Fruit fly (Drosophila melanogaster): ENCODE data around the gene CG12182.

The CG12182 gene

DNA sequence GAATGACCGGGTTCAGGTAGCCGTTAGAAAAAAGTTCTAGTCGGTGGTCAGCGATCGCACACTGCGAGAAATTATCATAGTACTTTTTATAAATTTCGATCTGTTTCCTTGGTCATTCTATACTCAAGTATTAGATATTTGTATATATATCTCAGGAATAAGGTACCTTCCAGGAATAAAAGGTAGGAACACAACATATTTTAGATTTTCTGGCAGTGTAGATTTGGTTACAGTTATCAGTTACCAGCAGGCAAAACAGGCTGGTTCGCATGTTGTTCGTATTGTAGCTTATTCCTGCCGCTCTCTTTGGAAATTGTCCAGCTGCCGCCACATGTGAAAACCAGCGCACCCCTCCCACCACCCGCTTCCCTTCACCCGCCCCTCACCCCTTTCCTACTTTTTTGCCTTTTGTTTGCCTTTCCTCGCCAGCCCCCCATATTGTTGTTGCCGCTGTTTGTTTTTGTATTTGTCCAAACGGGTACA lies 18.0 kb downstream of the CG12182 start (continued):
- peak; percentile 68 for TF ChIP-seq Sox102F (GFP tag; optimal IDR thresholded peaks at IDR 0.05)
- peak; percentile 55 for TF ChIP-seq CG3032 (tag; optimal IDR thresholded peaks at IDR 0.05)
- TF ChIP-seq pdm3 (GFP tag; optimal IDR thresholded peaks at IDR 0.05) = peak; percentile 70
- peak; percentile 84 for TF ChIP-seq dac (GFP tag; optimal IDR thresholded peaks at IDR 0.05)
- TF ChIP-seq Hr39 (GFP tag; optimal IDR thresholded peaks at IDR 0.05) = peak; percentile 72
- TF ChIP-seq CG31627 (GFP tag; optimal IDR thresholded peaks at IDR 0.05) = peak; percentile 70
- TF ChIP-seq OdsH (GFP tag; optimal IDR thresholded peaks at IDR 0.05) = peak; percentile 76
- no peak for TF ChIP-seq CG9139 (GFP tag; optimal IDR thresholded peaks at IDR 0.05)

- TF ChIP-seq CG15336 (GFP tag; IDR thresholded peaks at IDR 0.05) = no peak
- peak; percentile 13 for TF ChIP-seq Sox102F (GFP tag; optimal IDR thresholded peaks at IDR 0.05)
- no peak for TF ChIP-seq Eip75B (GFP tag; optimal IDR thresholded peaks at IDR 0.05)
- TF ChIP-seq svp (GFP tag) = peak; percentile 64
- TF ChIP-seq CG34406 (GFP tag; optimal IDR thresholded peaks at IDR 0.05) = no peak
- no peak for TF ChIP-seq Met (GFP tag; optimal IDR thresholded peaks at IDR 0.05)
- TF ChIP-seq Eip78C (GFP tag) = peak; percentile 21
- TF ChIP-seq Ets96B (tag; optimal IDR thresholded peaks at IDR 0.05) = no peak
Observed at dm6 chr3L:2579557-2580224, 19.7 kb downstream of the CG12182 start.

dm6 chr3L:2578737-2579136 lies 20.6 kb downstream of the CG12182 start:
- peak; percentile 66 for TF ChIP-seq Lpt (GFP tag; optimal IDR thresholded peaks at IDR 0.05)
- peak; percentile 77 for TF ChIP-seq CG15336 (GFP tag; IDR thresholded peaks at IDR 0.05)
- peak; percentile 34 for TF ChIP-seq achi (GFP tag; optimal IDR thresholded peaks at IDR 0.05)
- TF ChIP-seq Hr4 (GFP tag; optimal IDR thresholded peaks at IDR 0.05) = peak; percentile 66
- TF ChIP-seq CG3919 (GFP tag; optimal IDR thresholded peaks at IDR 0.05) = peak; percentile 40
- peak; percentile 12 for TF ChIP-seq dac (GFP tag; optimal IDR thresholded peaks at IDR 0.05)
- no peak for TF ChIP-seq CG7368 (GFP tag; optimal IDR thresholded peaks at IDR 0.05)
- TF ChIP-seq vri (GFP tag; optimal IDR thresholded peaks at IDR 0.05) = peak; percentile 9
- TF ChIP-seq esn (GFP tag; optimal IDR thresholded peaks at IDR 0.05) = peak; percentile 34
- peak; percentile 63 for TF ChIP-seq pdm3 (GFP tag; optimal IDR thresholded peaks at IDR 0.05)
- TF ChIP-seq fd59A (GFP tag; optimal IDR thresholded peaks at IDR 0.05) = no peak
- TF ChIP-seq Met (GFP tag; optimal IDR thresholded peaks at IDR 0.05) = peak; percentile 34
- TF ChIP-seq net (GFP tag; optimal IDR thresholded peaks at IDR 0.05) = no peak
- TF ChIP-seq CG6276 (GFP tag; optimal IDR thresholded peaks at IDR 0.05) = peak; percentile 70
- TF ChIP-seq OdsH (GFP tag; optimal IDR thresholded peaks at IDR 0.05) = peak; percentile 40
- TF ChIP-seq CG8119 (GFP tag; IDR thresholded peaks at IDR 0.05) = peak; percentile 68
- TF ChIP-seq CG10631 (GFP tag; optimal IDR thresholded peaks at IDR 0.05) = peak; percentile 33
- TF ChIP-seq svp (GFP tag) = peak; percentile 60
- no peak for TF ChIP-seq CG8632 (GFP tag; optimal IDR thresholded peaks at IDR 0.05)
- TF ChIP-seq eg (GFP tag; IDR thresholded peaks at IDR 0.05) = peak; percentile 77
- TF ChIP-seq cyc (GFP tag; optimal IDR thresholded peaks at IDR 0.05) = peak; percentile 40
- peak; percentile 6 for TF ChIP-seq Smox (GFP tag; optimal IDR thresholded peaks at IDR 0.05)
- no peak for TF ChIP-seq CG3032 (tag; optimal IDR thresholded peaks at IDR 0.05)
- no peak for TF ChIP-seq CG11294 (GFP tag; IDR thresholded peaks at IDR 0.05)
- TF ChIP-seq CG6163 (GFP tag; IDR thresholded peaks at IDR 0.05) = peak; percentile 74
- peak; percentile 45 for TF ChIP-seq Sox14 (GFP tag; optimal IDR thresholded peaks at IDR 0.05)
- peak; percentile 47 for TF ChIP-seq Hr39 (GFP tag; optimal IDR thresholded peaks at IDR 0.05)
- TF ChIP-seq salr (GFP tag; optimal IDR thresholded peaks at IDR 0.05) = peak in 1 of 2 experiments; percentile 59
- peak; percentile 53 for TF ChIP-seq Gug (GFP tag; IDR thresholded peaks at IDR 0.05)
- TF ChIP-seq ss (GFP tag; optimal IDR thresholded peaks at IDR 0.05) = no peak
- peak; percentile 6 for TF ChIP-seq Ets96B (tag; optimal IDR thresholded peaks at IDR 0.05)
- TF ChIP-seq Eip78C (GFP tag) = peak; percentile 73
- TF ChIP-seq Ets21C (GFP tag; optimal IDR thresholded peaks at IDR 0.05) = peak; percentile 3
- peak; percentile 55 for TF ChIP-seq CG4318 (GFP tag; optimal IDR thresholded peaks at IDR 0.05)
- peak; percentile 20 for TF ChIP-seq CG31627 (GFP tag; optimal IDR thresholded peaks at IDR 0.05)
- TF ChIP-seq CG32006 (GFP tag; optimal IDR thresholded peaks at IDR 0.05) = peak; percentile 79
- no peak for TF ChIP-seq CG11902 (GFP tag; optimal IDR thresholded peaks at IDR 0.05)
- peak; percentile 38 for TF ChIP-seq topi (GFP tag; optimal IDR thresholded peaks at IDR 0.05)
- peak; percentile 10 for TF ChIP-seq lz (GFP tag; optimal IDR thresholded peaks at IDR 0.05)

Measured in whole organism, prepupa.